Worm (Caenorhabditis elegans) whole organism, L1 larva: ENCODE data around the gene C35D10.12.

ENCODE experiments used
- C04F5.9 ChIP-seq: sonication (generic microtip); optimal IDR thresholded peaks from 2 replicates; lab custom pipeline; 2016; ENCODE audit warnings: missing genetic modification characterization, missing compliant biosample characterization
- C16A3.4 ChIP-seq: fragments of 150-350 bp; optimal IDR thresholded peaks from 2 replicates; lab custom pipeline; 2014; ENCODE audit warnings: missing biosample characterization, missing genetic modification characterization
- alr-1 ChIP-seq: fragments of 200-800 bp; sonication (Bioruptor generic); optimal IDR thresholded peaks from 2 replicates; lab custom pipeline; 2018; ENCODE audit warnings: borderline replicate concordance, mild to moderate bottlenecking, missing genetic modification characterization, missing compliant biosample characterization
- ceh-82 ChIP-seq, 3 experiments: fragments of 150-350 bp in 1 of 3; sonication (generic microtip) in 2 of 3; optimal IDR thresholded peaks; 2 replicates each; lab custom pipeline; 2014 to 2017; ENCODE audit warnings: missing biosample characterization in 3 of 3, missing genetic modification characterization in 3 of 3
- ceh-90 ChIP-seq: sonication (generic microtip); optimal IDR thresholded peaks from 2 replicates; lab custom pipeline; 2016; ENCODE audit warnings: missing genetic modification characterization, missing compliant biosample characterization
- dpl-1 ChIP-seq, 3 experiments: fragments of 150-350 bp in 2 of 3; sonication (generic microtip) in 1 of 3; optimal IDR thresholded peaks; 2 replicates each; lab custom pipeline; 2014 to 2017; ENCODE audit warnings: missing biosample characterization in 3 of 3, missing genetic modification characterization in 3 of 3, missing genetic modification reagents in 3 of 3
- dsc-1 ChIP-seq: sonication (generic microtip); optimal IDR thresholded peaks from 2 replicates; lab custom pipeline; 2016; ENCODE audit warnings: mild to moderate bottlenecking, missing genetic modification characterization, missing compliant biosample characterization
- efl-1 ChIP-seq, 4 experiments: fragments of 150-350 bp; optimal IDR thresholded peaks in 3 of 4; peaks in 1 of 4; 1 replicate in 1 of 4; 2 replicates in 3 of 4; lab custom pipeline; 2014; ENCODE audit warnings: missing biosample characterization in 2 of 4, missing genetic modification characterization in 2 of 4, missing genetic modification reagents in 2 of 4
- efl-3 ChIP-seq: fragments of 200-800 bp; sonication (Bioruptor generic); optimal IDR thresholded peaks from 2 replicates; lab custom pipeline; 2018; ENCODE audit warnings: mild to moderate bottlenecking, missing genetic modification characterization, missing compliant biosample characterization
- egl-13 ChIP-seq: sonication (generic microtip); optimal IDR thresholded peaks from 2 replicates; lab custom pipeline; 2016; ENCODE audit warnings: missing genotype, missing genetic modification reagents, missing genetic modification characterization, missing compliant biosample characterization
- egl-27 ChIP-seq, 2 experiments: fragments of 150-350 bp in 1 of 2; sonication (generic microtip); optimal IDR thresholded peaks; 3 replicates each; lab custom pipeline; 2017 to 2018; ENCODE audit warnings: missing biosample characterization in 2 of 2, missing genetic modification characterization in 2 of 2, missing genetic modification reagents in 2 of 2
- elt-2 ChIP-seq: sonication (generic microtip); optimal IDR thresholded peaks from 2 replicates; lab custom pipeline; 2016; ENCODE audit warnings: missing genetic modification characterization, mild to moderate bottlenecking, inconsistent platforms, missing compliant biosample characterization, missing genetic modification reagents
- ets-5 ChIP-seq: fragments of 200-800 bp; sonication (Bioruptor generic); IDR thresholded peaks from 2 replicates; pipeline ENCODE4 v1.3.6; 2022; ENCODE audit warnings: missing genetic modification characterization, missing compliant biosample characterization
- fkh-10 ChIP-seq: sonication (generic microtip); optimal IDR thresholded peaks from 2 replicates; lab custom pipeline; 2017; ENCODE audit warnings: missing biosample characterization, missing genetic modification reagents, missing genetic modification characterization
- fkh-8 ChIP-seq: sonication (generic microtip); optimal IDR thresholded peaks from 2 replicates; lab custom pipeline; 2016; ENCODE audit warnings: mild to moderate bottlenecking, missing genetic modification characterization, missing compliant biosample characterization
- hlh-4 ChIP-seq: sonication (generic microtip); optimal IDR thresholded peaks from 2 replicates; lab custom pipeline; 2016; ENCODE audit warnings: mild to moderate bottlenecking, missing genetic modification characterization, missing compliant biosample characterization
- hpl-2 ChIP-seq: fragments of 150-350 bp; optimal IDR thresholded peaks from 2 replicates; lab custom pipeline; 2014; ENCODE audit warnings: missing biosample characterization, missing genetic modification reagents, missing genetic modification characterization
- irx-1 ChIP-seq: sonication (generic microtip); optimal IDR thresholded peaks from 2 replicates; lab custom pipeline; 2016; ENCODE audit warnings: missing genetic modification characterization, missing compliant biosample characterization
- isw-1 ChIP-seq: fragments of 200-800 bp; sonication (Bioruptor generic); IDR thresholded peaks from 2 replicates; pipeline ENCODE4 v1.3.6; 2022; ENCODE audit warnings: missing genetic modification characterization, missing compliant biosample characterization
- lin-14 ChIP-seq: fragments of 200-800 bp; sonication (Bioruptor generic); optimal IDR thresholded peaks from 2 replicates; lab custom pipeline; 2018; ENCODE audit warnings: mild to moderate bottlenecking, missing genetic modification characterization, moderate library complexity, missing compliant biosample characterization
- lin-15B ChIP-seq: fragments of 150-350 bp; sonication (generic microtip); optimal IDR thresholded peaks from 3 replicates; lab custom pipeline; 2014; ENCODE audit warnings: missing biosample characterization, missing genetic modification characterization
- lin-35 ChIP-seq, 2 experiments: fragments of 150-350 bp; optimal IDR thresholded peaks; 2 replicates each; lab custom pipeline; 2014; ENCODE audit warnings: missing biosample characterization in 2 of 2, missing genetic modification characterization in 2 of 2, missing genetic modification reagents in 2 of 2
- lsy-2 ChIP-seq, 2 experiments: fragments of 150-350 bp; optimal IDR thresholded peaks; 2 replicates each; lab custom pipeline; 2014; ENCODE audit warnings: missing biosample characterization in 2 of 2, missing genetic modification characterization in 2 of 2
- mab-9 ChIP-seq: fragments of 200-800 bp; sonication (Bioruptor generic); IDR thresholded peaks from 2 replicates; pipeline ENCODE4 v1.3.6; 2022; ENCODE audit warnings: missing genetic modification reagents, missing genetic modification characterization, missing compliant biosample characterization
- mef-2 ChIP-seq: fragments of 150-350 bp; optimal IDR thresholded peaks from 2 replicates; lab custom pipeline; 2014; ENCODE audit warnings: missing biosample characterization, missing genetic modification characterization
- mep-1 ChIP-seq: fragments of 150-350 bp; optimal IDR thresholded peaks from 2 replicates; lab custom pipeline; 2014; ENCODE audit warnings: missing biosample characterization, missing genetic modification characterization
- nhr-11 ChIP-seq: fragments of 150-350 bp; optimal IDR thresholded peaks from 2 replicates; lab custom pipeline; 2014; ENCODE audit warnings: missing biosample characterization, missing genetic modification characterization
- nhr-19 ChIP-seq: fragments of 200-800 bp; sonication (Bioruptor generic); conservative IDR thresholded peaks from 2 replicates; pipeline ENCODE4 v1.3.6; 2022; ENCODE audit warnings: missing genetic modification characterization, missing compliant biosample characterization
- nhr-28 ChIP-seq: fragments of 150-350 bp; optimal IDR thresholded peaks from 2 replicates; lab custom pipeline; 2014; ENCODE audit warnings: missing biosample characterization, missing genetic modification characterization
- nhr-47 ChIP-seq: sonication (generic microtip); optimal IDR thresholded peaks from 2 replicates; lab custom pipeline; 2016; ENCODE audit warnings: mild to moderate bottlenecking, missing genetic modification characterization, moderate library complexity, missing compliant biosample characterization
- nhr-84 ChIP-seq: sonication (generic microtip); optimal IDR thresholded peaks from 2 replicates; lab custom pipeline; 2017; ENCODE audit warnings: missing biosample characterization, missing genetic modification characterization
- nhr-85 ChIP-seq: sonication (generic microtip); peaks from one replicate; lab custom pipeline; 2016; ENCODE audit warnings: missing genetic modification characterization, inconsistent platforms, missing compliant biosample characterization
- nhr-90 ChIP-seq: sonication (generic microtip); optimal IDR thresholded peaks from 2 replicates; lab custom pipeline; 2016; ENCODE audit warnings: mild to moderate bottlenecking, missing genetic modification characterization, missing compliant biosample characterization; ENCODE audit not compliant: poor library complexity
- pqm-1 ChIP-seq: sonication (generic microtip); optimal IDR thresholded peaks from 3 replicates; lab custom pipeline; 2017; ENCODE audit warnings: missing biosample characterization, missing genetic modification characterization
- snpc-4 ChIP-seq: fragments of 150-350 bp; optimal IDR thresholded peaks from 2 replicates; lab custom pipeline; 2014; ENCODE audit warnings: missing biosample characterization, missing genetic modification characterization
- sptf-1 ChIP-seq: fragments of 150-350 bp; optimal IDR thresholded peaks from 2 replicates; lab custom pipeline; 2014; ENCODE audit warnings: missing biosample characterization, missing genetic modification characterization
- swsn-7 ChIP-seq: sonication (generic microtip); optimal IDR thresholded peaks from 2 replicates; lab custom pipeline; 2016; ENCODE audit warnings: missing genetic modification characterization, missing compliant biosample characterization
- tlp-1 ChIP-seq: fragments of 150-350 bp; optimal IDR thresholded peaks from 2 replicates; lab custom pipeline; 2014; ENCODE audit warnings: missing biosample characterization, missing genetic modification characterization
- unc-130 ChIP-seq: fragments of 150-350 bp; optimal IDR thresholded peaks from 2 replicates; lab custom pipeline; 2017; ENCODE audit warnings: missing biosample characterization, missing genetic modification characterization, inconsistent platforms
- unc-86 ChIP-seq: sonication (generic microtip); optimal IDR thresholded peaks from 2 replicates; lab custom pipeline; 2016; ENCODE audit warnings: missing genetic modification characterization, missing compliant biosample characterization
- unc-98 ChIP-seq: fragments of 200-800 bp; sonication (Bioruptor generic); IDR thresholded peaks from 2 replicates; pipeline ENCODE4 v1.3.6; 2022; ENCODE audit warnings: missing genetic modification characterization, missing compliant biosample characterization
- vab-15 ChIP-seq: sonication (generic microtip); optimal IDR thresholded peaks from 2 replicates; lab custom pipeline; 2017; ENCODE audit warnings: missing genotype, mild to moderate bottlenecking, missing genetic modification characterization, missing compliant biosample characterization
- xbp-1 ChIP-seq: sonication (generic microtip); optimal IDR thresholded peaks from 2 replicates; lab custom pipeline; 2016; ENCODE audit warnings: missing genetic modification characterization, missing compliant biosample characterization
- zag-1 ChIP-seq: fragments of 150-350 bp; optimal IDR thresholded peaks from 2 replicates; lab custom pipeline; 2014; ENCODE audit warnings: missing biosample characterization, missing genetic modification characterization
- ztf-11 ChIP-seq, 2 experiments: sonication (generic microtip); optimal IDR thresholded peaks; 2 replicates each; lab custom pipeline; 2016 to 2017; ENCODE audit warnings: missing genetic modification characterization in 2 of 2, missing biosample characterization in 1 of 2, missing compliant biosample characterization in 1 of 2
- ztf-4 ChIP-seq: fragments of 150-350 bp; optimal IDR thresholded peaks from 2 replicates; lab custom pipeline; 2014; ENCODE audit warnings: missing biosample characterization, missing genetic modification characterization

The C35D10.12 gene

DNA sequence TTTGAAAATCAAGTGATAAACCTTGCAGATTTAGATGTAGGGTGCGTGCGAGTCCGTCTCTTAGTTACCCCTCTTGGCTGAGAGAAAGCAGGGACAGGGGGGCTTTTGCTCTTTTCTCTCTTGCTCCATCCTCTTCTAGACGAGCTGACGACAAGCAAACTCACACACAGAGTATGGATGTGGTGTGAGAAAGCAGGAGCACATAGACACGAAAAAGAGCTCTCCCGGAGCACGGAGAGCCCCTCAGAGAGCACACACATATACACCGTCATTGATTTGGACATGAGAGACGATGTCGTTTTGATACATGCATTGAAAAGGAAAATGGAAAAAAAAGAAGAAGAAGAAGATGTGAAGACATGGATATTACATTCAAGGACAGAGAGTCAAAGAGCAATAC is 1.1 kb upstream of the C35D10.12 start:
- TF ChIP-seq unc-130 (tag; lab: Kevin White, UChicago) (no peak), ceh-90 (tag; lab: Kevin White, UChicago) (no peak), ceh-82 (tag; optimal IDR thresholded peaks at IDR 0.05; lab: Kevin White, UChicago) (peak in 2 of 3 experiments; percentile 3 to 6), dsc-1 (tag; lab: Kevin White, UChicago) (peak; percentile 56), mep-1 (peak; percentile 38), pqm-1 (tag; lab: Kevin White, UChicago) (no peak), unc-86 (tag; lab: Kevin White, UChicago) (peak; percentile 50), vab-15 (tag; lab: Kevin White, UChicago) (no peak), lsy-2 (tag; optimal IDR thresholded peaks at IDR 0.05; lab: Kevin White, UChicago) (peak in 1 of 2 experiments; percentile 7), fkh-10 (GFP tag; lab: Kevin White, UChicago) (peak; percentile 42), lin-15B (tag; lab: Kevin White, UChicago) (no peak), ztf-4 (no peak), mef-2 (no peak), lin-14 (GFP tag; lab: Kevin White, UChicago) (peak; percentile 61), irx-1 (tag; lab: Kevin White, UChicago) (no peak), lin-35 (GFP tag; optimal IDR thresholded peaks at IDR 0.05; lab: Kevin White, UChicago) (peak in 1 of 2 experiments; percentile 20), tlp-1 (tag; lab: Kevin White, UChicago) (no peak), fkh-8 (tag; lab: Kevin White, UChicago) (peak; percentile 77), efl-1 (optimal IDR thresholded peaks at IDR 0.05; lab: Kevin White, UChicago) (peak; percentile 2 to 34), efl-1 (GFP tag; optimal IDR thresholded peaks at IDR 0.05 in 1 of 2; lab: Kevin White, UChicago) (peak in 1 of 2 experiments; percentile 62), nhr-47 (tag; lab: Kevin White, UChicago) (peak; percentile 3), dpl-1 (GFP tag; optimal IDR thresholded peaks at IDR 0.05; lab: Kevin White, UChicago) (peak in 1 of 3 experiments; percentile 40), egl-13 (peak; percentile 47), swsn-7 (tag; lab: Kevin White, UChicago) (peak; percentile 2)

ce11 chrIII:4873395-4873794 is 1.2 kb downstream of the C35D10.12 start:
- no peak for TF ChIP-seq lin-35 (GFP tag; optimal IDR thresholded peaks at IDR 0.05; lab: Kevin White, UChicago)
- TF ChIP-seq unc-86 (tag; lab: Kevin White, UChicago), result no peak
- no peak for TF ChIP-seq zag-1
- TF ChIP-seq nhr-85 (tag; lab: Kevin White, UChicago), result no peak
- TF ChIP-seq hpl-2 (GFP tag; lab: Kevin White, UChicago), result no peak
- TF ChIP-seq isw-1, result no peak
- TF ChIP-seq sptf-1 (tag; lab: Kevin White, UChicago), result no peak
- TF ChIP-seq xbp-1 (tag; lab: Kevin White, UChicago), result no peak
- no peak for TF ChIP-seq tlp-1 (tag; lab: Kevin White, UChicago)
- TF ChIP-seq ceh-82 (tag; optimal IDR thresholded peaks at IDR 0.05; lab: Kevin White, UChicago), result no peak
- TF ChIP-seq egl-27 (tag; optimal IDR thresholded peaks at IDR 0.05; lab: Kevin White, UChicago), result no peak
- no peak for TF ChIP-seq efl-3 (GFP tag; lab: Kevin White, UChicago)
- no peak for TF ChIP-seq elt-2 (tag; lab: Kevin White, UChicago)
- TF ChIP-seq nhr-11 (tag; lab: Kevin White, UChicago), result no peak

- TF ChIP-seq nhr-28 (no peak), hlh-4 (tag; lab: Kevin White, UChicago) (no peak), ceh-90 (tag; lab: Kevin White, UChicago) (no peak), C16A3.4 (tag; lab: Kevin White, UChicago) (no peak), nhr-19 (GFP tag; lab: Robert Waterston, UW) (no peak), mab-9 (GFP tag; lab: Robert Waterston, UW) (no peak), ets-5 (GFP tag; lab: Robert Waterston, UW) (no peak), ztf-11 (tag; optimal IDR thresholded peaks at IDR 0.05; lab: Kevin White, UChicago) (no peak), unc-86 (tag; lab: Kevin White, UChicago) (no peak), alr-1 (no peak), snpc-4 (tag; lab: Kevin White, UChicago) (no peak), C04F5.9 (tag; lab: Kevin White, UChicago) (no peak), nhr-90 (tag; lab: Kevin White, UChicago) (no peak), tlp-1 (tag; lab: Kevin White, UChicago) (no peak), unc-98 (no peak), swsn-7 (tag; lab: Kevin White, UChicago) (no peak), vab-15 (tag; lab: Kevin White, UChicago) (no peak), nhr-84 (tag; lab: Kevin White, UChicago) (no peak)
Measured at ce11 chrIII:4870478-4870877, 4.1 kb downstream of the C35D10.12 start, which contains the start of gene gipc-1. TSS of gene gipc-1 (plus strand) at chrIII:4870778.
